Fruit fly (Drosophila melanogaster) whole organism, embryonic: ENCODE measurements around the gene Hsp22.

Experiments
- B-H1 ChIP-seq: fragments of 200-800 bp; sonication (Bioruptor generic); IDR thresholded peaks from 3 replicates; pipeline ENCODE4 v1.3.6; 2022; ENCODE audit warnings: missing biosample characterization, missing genetic modification characterization
- Bteb2 ChIP-seq: fragments of 200-800 bp; sonication (Bioruptor generic); optimal IDR thresholded peaks from 2 replicates; lab custom pipeline; 2016; ENCODE audit warnings: missing biosample characterization, missing genetic modification characterization
- CG10209 ChIP-seq: fragments of 200-800 bp; sonication (Bioruptor generic); optimal IDR thresholded peaks from 3 replicates; lab custom pipeline; 2017; ENCODE audit warnings: missing biosample characterization, mild to moderate bottlenecking, missing genetic modification characterization, missing genetic modification reagents
- CG10462 ChIP-seq: fragments of 200-800 bp; sonication (Bioruptor generic); optimal IDR thresholded peaks from 2 replicates; lab custom pipeline; 2016; ENCODE audit warnings: missing biosample characterization, missing genetic modification characterization
- CG10543 ChIP-seq: fragments of 200-800 bp; sonication (Bioruptor generic); optimal IDR thresholded peaks from 3 replicates; lab custom pipeline; 2017; ENCODE audit warnings: missing biosample characterization, mild to moderate bottlenecking, missing genetic modification characterization, moderate library complexity
- CG11398 ChIP-seq: fragments of 200-800 bp; sonication (Bioruptor generic); optimal IDR thresholded peaks from 2 replicates; lab custom pipeline; 2016; ENCODE audit warnings: missing biosample characterization, missing genetic modification characterization
- CG12659 ChIP-seq: fragments of 200-800 bp; sonication (Bioruptor generic); optimal IDR thresholded peaks from 3 replicates; lab custom pipeline; 2017; ENCODE audit warnings: mild to moderate bottlenecking, missing biosample characterization, missing genetic modification reagents, missing genetic modification characterization
- CG14014 ChIP-seq: fragments of 200-800 bp; sonication (Bioruptor generic); IDR thresholded peaks from 2 replicates; pipeline ENCODE4 v1.3.6; 2022; ENCODE audit warnings: missing biosample characterization, missing genetic modification characterization
- CG14050 ChIP-seq: fragments of 200-800 bp; sonication (Bioruptor generic); IDR thresholded peaks from 3 replicates; pipeline ENCODE4 v1.3.6; 2022; ENCODE audit warnings: missing biosample characterization, missing genetic modification characterization
- CG14441 ChIP-seq: fragments of 200-800 bp; sonication (Bioruptor generic); IDR thresholded peaks from 2 replicates; pipeline ENCODE4 v1.3.6; 2022; ENCODE audit warnings: missing biosample characterization, missing genetic modification characterization
- CG14860 ChIP-seq: fragments of 200-800 bp; sonication (Bioruptor generic); IDR thresholded peaks from 3 replicates; pipeline ENCODE4 v1.3.6; 2022; ENCODE audit warnings: missing biosample characterization, missing genetic modification characterization; ENCODE audit not compliant: partially characterized antibody
- CG15479 ChIP-seq: fragments of 200-800 bp; sonication (Bioruptor generic); optimal IDR thresholded peaks from 3 replicates; lab custom pipeline; 2019; ENCODE audit warnings: missing biosample characterization, mild to moderate bottlenecking, missing genetic modification characterization, moderate library complexity
- CG17361 ChIP-seq: fragments of 200-800 bp; sonication (Bioruptor generic); IDR thresholded peaks from 3 replicates; pipeline ENCODE4 v1.3.6; 2022; ENCODE audit warnings: missing biosample characterization, missing genetic modification characterization
- CG17802 ChIP-seq: fragments of 200-800 bp; sonication (Bioruptor generic); optimal IDR thresholded peaks from 2 replicates; lab custom pipeline; 2018; ENCODE audit warnings: missing biosample characterization, mild to moderate bottlenecking, missing genetic modification characterization, moderate library complexity
- CG2678 ChIP-seq: fragments of 200-800 bp; sonication (Bioruptor generic); optimal IDR thresholded peaks from 3 replicates; lab custom pipeline; 2019; ENCODE audit warnings: missing biosample characterization, mild to moderate bottlenecking, missing genetic modification characterization, moderate library complexity
- CG31441 ChIP-seq: fragments of 200-800 bp; sonication (Bioruptor generic); IDR thresholded peaks from 2 replicates; pipeline ENCODE4 v1.3.6; 2022; ENCODE audit warnings: missing biosample characterization, missing genetic modification characterization
- CG3281 ChIP-seq: fragments of 200-800 bp; sonication (Bioruptor generic); optimal IDR thresholded peaks from 3 replicates; lab custom pipeline; 2017; ENCODE audit warnings: missing biosample characterization, mild to moderate bottlenecking, missing genetic modification characterization
- CG34224 ChIP-seq: fragments of 200-800 bp; sonication (Bioruptor generic); IDR thresholded peaks from 3 replicates; pipeline ENCODE4 v1.3.6; 2022; ENCODE audit warnings: missing biosample characterization, missing genetic modification characterization; ENCODE audit not compliant: partially characterized antibody
- CG4617 ChIP-seq: fragments of 200-800 bp; sonication (Bioruptor generic); optimal IDR thresholded peaks from 3 replicates; lab custom pipeline; 2016; ENCODE audit warnings: missing biosample characterization, missing genetic modification characterization, borderline replicate concordance
- CG6765 ChIP-seq: fragments of 200-800 bp; sonication (Bioruptor generic); optimal IDR thresholded peaks from 3 replicates; lab custom pipeline; 2017; ENCODE audit warnings: missing biosample characterization, mild to moderate bottlenecking, missing genetic modification characterization
- CG8765 ChIP-seq: fragments of 200-800 bp; sonication (Bioruptor generic); IDR thresholded peaks from 2 replicates; pipeline ENCODE4 v1.3.6; 2022; ENCODE audit warnings: missing biosample characterization, missing genetic modification characterization
- CG8924 ChIP-seq: fragments of 200-800 bp; optimal IDR thresholded peaks from 3 replicates; lab custom pipeline; 2019; ENCODE audit warnings: missing biosample characterization, mild to moderate bottlenecking, missing genetic modification characterization, moderate library complexity
- Deaf1 ChIP-seq: fragments of 200-800 bp; optimal IDR thresholded peaks from 3 replicates; lab custom pipeline; 2019; ENCODE audit warnings: missing biosample characterization, mild to moderate bottlenecking, missing genetic modification characterization, moderate library complexity
- Dll ChIP-seq: fragments of 200-800 bp; sonication (Bioruptor generic); IDR thresholded peaks from 4 replicates; pipeline ENCODE4 v1.3.6; 2022; ENCODE audit warnings: missing biosample characterization, missing genetic modification characterization; ENCODE audit not compliant: partially characterized antibody
- Elba2 ChIP-seq: fragments of 200-800 bp; sonication (Bioruptor generic); optimal IDR thresholded peaks from 3 replicates; lab custom pipeline; 2016; ENCODE audit warnings: missing biosample characterization, missing genetic modification characterization
- Fer1 ChIP-seq: fragments of 200-800 bp; sonication (Bioruptor generic); optimal IDR thresholded peaks from 2 replicates; lab custom pipeline; 2017; ENCODE audit warnings: missing biosample characterization, mild to moderate bottlenecking, missing genetic modification characterization
- Hey ChIP-seq: fragments of 200-800 bp; sonication (Bioruptor generic); optimal IDR thresholded peaks from 3 replicates; lab custom pipeline; 2018; ENCODE audit warnings: missing biosample characterization, mild to moderate bottlenecking, missing genetic modification characterization
- HmgZ ChIP-seq: fragments of 200-800 bp; sonication (Bioruptor generic); optimal IDR thresholded peaks from 2 replicates; lab custom pipeline; 2018; ENCODE audit warnings: missing biosample characterization, mild to moderate bottlenecking, missing genetic modification characterization
- Jarid2 ChIP-seq: fragments of 200-800 bp; sonication (Bioruptor generic); optimal IDR thresholded peaks from 3 replicates; lab custom pipeline; 2017; ENCODE audit warnings: mild to moderate bottlenecking, missing biosample characterization, missing genetic modification reagents, missing genetic modification characterization
- NK7.1 ChIP-seq: fragments of 200-800 bp; sonication (Bioruptor generic); optimal IDR thresholded peaks from 3 replicates; lab custom pipeline; 2016; ENCODE audit warnings: missing biosample characterization, missing genetic modification characterization
- Six4 ChIP-seq: fragments of 200-800 bp; sonication (Bioruptor generic); optimal IDR thresholded peaks from 2 replicates; lab custom pipeline; 2016; ENCODE audit warnings: missing biosample characterization, missing genetic modification characterization
- Usf ChIP-seq: fragments of 200-800 bp; sonication (Bioruptor generic); optimal IDR thresholded peaks from 2 replicates; lab custom pipeline; 2017; ENCODE audit warnings: missing genotype, missing biosample characterization, missing genetic modification characterization
- ab ChIP-seq: fragments of 200-800 bp; sonication (Bioruptor generic); optimal IDR thresholded peaks from 2 replicates; lab custom pipeline; 2016; ENCODE audit warnings: missing biosample characterization, missing genetic modification characterization
- caup ChIP-seq: fragments of 200-800 bp; sonication (Bioruptor generic); optimal IDR thresholded peaks from 3 replicates; lab custom pipeline; 2017; ENCODE audit warnings: missing biosample characterization, mild to moderate bottlenecking, missing genetic modification characterization, moderate library complexity; ENCODE audit not compliant: severe bottlenecking
- dmrt99B ChIP-seq: fragments of 200-800 bp; sonication (Bioruptor generic); optimal IDR thresholded peaks from 2 replicates; lab custom pipeline; 2018; ENCODE audit warnings: missing biosample characterization, mild to moderate bottlenecking, missing genetic modification characterization, moderate library complexity
- fd64A ChIP-seq: fragments of 200-800 bp; sonication (Bioruptor generic); optimal IDR thresholded peaks from 3 replicates; lab custom pipeline; 2018; ENCODE audit warnings: missing biosample characterization, mild to moderate bottlenecking, missing genetic modification characterization
- fu2 ChIP-seq: fragments of 200-800 bp; sonication (Bioruptor generic); optimal IDR thresholded peaks from 2 replicates; lab custom pipeline; 2016; ENCODE audit warnings: missing biosample characterization, missing genetic modification characterization
- insv ChIP-seq, 2 experiments: fragments of 200-800 bp; sonication (Bioruptor generic); optimal IDR thresholded peaks; 3 replicates each; lab custom pipeline; 2016 to 2018; ENCODE audit warnings: missing biosample characterization in 2 of 2, missing genetic modification characterization in 2 of 2
- inv ChIP-seq: fragments of 200-800 bp; sonication (Bioruptor generic); IDR thresholded peaks from 2 replicates; pipeline ENCODE4 v1.3.6; 2022; ENCODE audit warnings: missing biosample characterization, missing genetic modification characterization; ENCODE audit not compliant: partially characterized antibody
- jumu ChIP-seq: fragments of 200-800 bp; sonication (Bioruptor generic); optimal IDR thresholded peaks from 3 replicates; lab custom pipeline; 2016; ENCODE audit warnings: missing biosample characterization, missing genetic modification characterization
- nom ChIP-seq: fragments of 200-800 bp; sonication (Bioruptor generic); optimal IDR thresholded peaks from 2 replicates; lab custom pipeline; 2017; ENCODE audit warnings: missing biosample characterization, missing genetic modification characterization, mild to moderate bottlenecking, moderate library complexity, missing genetic modification reagents
- otp ChIP-seq: fragments of 200-800 bp; sonication (Bioruptor generic); IDR thresholded peaks from 3 replicates; pipeline ENCODE4, ENCODE4 v1.3.6; 2022; ENCODE audit warnings: missing biosample characterization, missing genetic modification characterization
- pho ChIP-seq: fragments of 200-800 bp; sonication (Bioruptor generic); optimal IDR thresholded peaks from 2 replicates; lab custom pipeline; 2016; ENCODE audit warnings: missing biosample characterization, missing genetic modification characterization
- pita ChIP-seq: fragments of 200-800 bp; sonication (Bioruptor generic); optimal IDR thresholded peaks from 2 replicates; lab custom pipeline; 2017; ENCODE audit warnings: missing biosample characterization, mild to moderate bottlenecking, missing genetic modification characterization
- prd ChIP-seq, 3 experiments: fragments of >200 bp in 2 of 3; fragments of 200-800 bp in 1 of 3; sonication (Bioruptor generic) in 1 of 3; optimal IDR thresholded peaks in 2 of 3; IDR thresholded peaks in 1 of 3; 2 replicates in 2 of 3; 3 replicates in 1 of 3; pipeline versions ENCODE4 v1.3.6 to Lab custom; 2017 to 2022; ENCODE audit warnings: missing biosample characterization in 1 of 3, missing genetic modification characterization in 1 of 3
- rib ChIP-seq: fragments of 200-800 bp; sonication (Bioruptor generic); IDR thresholded peaks from 2 replicates; pipeline ENCODE4 v1.3.6; 2022; ENCODE audit warnings: missing biosample characterization, missing genetic modification characterization
- schlank ChIP-seq: fragments of 200-800 bp; sonication (Bioruptor generic); optimal IDR thresholded peaks from 2 replicates; lab custom pipeline; 2018; ENCODE audit warnings: missing biosample characterization, mild to moderate bottlenecking, missing genetic modification characterization
- sna ChIP-seq: fragments of 200-800 bp; sonication (Bioruptor generic); IDR thresholded peaks from 2 replicates; pipeline ENCODE4 v1.3.6; 2022; ENCODE audit warnings: missing biosample characterization, missing genetic modification characterization; ENCODE audit not compliant: partially characterized antibody

Hsp22 gene

DNA sequence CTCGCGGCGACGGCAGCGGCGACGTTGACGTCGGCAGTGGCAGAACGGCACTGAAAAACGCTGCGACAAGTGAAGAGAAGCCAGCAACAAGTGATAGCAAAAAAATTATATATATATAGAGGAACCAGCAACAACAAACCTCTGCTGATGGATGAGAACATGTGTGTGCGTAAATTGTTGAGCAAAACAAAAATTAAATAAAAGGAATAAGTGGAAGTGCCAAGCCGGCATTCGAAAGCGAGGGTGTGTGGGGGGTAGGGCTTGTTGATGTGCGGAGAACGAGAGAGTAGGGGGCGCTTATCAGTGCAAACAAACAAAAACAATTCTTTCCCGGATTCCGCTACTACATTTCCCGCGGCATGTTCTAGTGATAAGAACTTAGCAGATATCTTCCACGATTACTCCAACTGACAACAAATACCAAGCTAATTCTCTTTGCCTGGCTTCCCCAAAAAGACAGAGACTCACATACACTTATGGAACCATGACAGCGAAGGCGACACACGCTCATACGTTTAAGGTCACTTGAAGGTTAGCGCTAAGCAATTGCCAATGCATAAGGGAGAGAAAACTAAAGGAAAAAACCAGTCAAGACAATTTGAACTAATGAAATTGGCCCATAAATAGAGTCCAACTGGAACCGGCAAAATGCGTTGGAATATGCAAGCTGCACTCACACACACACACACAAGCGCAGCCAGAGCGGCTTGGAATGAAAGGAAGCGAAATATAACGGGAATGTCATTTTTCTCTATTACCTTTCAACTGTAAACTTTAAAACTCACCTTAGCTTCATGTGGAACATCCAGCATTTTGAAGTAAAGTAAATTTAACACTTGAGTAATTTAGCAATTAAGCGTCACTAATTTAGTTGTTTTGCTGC, 14.7 kb upstream of the Hsp22 start (continued):
- TF ChIP-seq Bteb2 (GFP tag; lab: Kevin White, UChicago) = no peak
- peak; percentile 9 for TF ChIP-seq CG15479
- TF ChIP-seq CG14014 = no peak
- TF ChIP-seq CG4617 (GFP tag; lab: Kevin White, UChicago) = no peak
- no peak for TF ChIP-seq CG14050 (GFP tag; lab: Robert Waterston, UW)
- TF ChIP-seq sna (GFP tag; lab: Robert Waterston, UW) = no peak
- no peak for TF ChIP-seq pho (GFP tag; lab: Kevin White, UChicago)
- peak; percentile 15 for TF ChIP-seq caup (GFP tag; lab: Kevin White, UChicago)
- TF ChIP-seq CG12659 (GFP tag; lab: Kevin White, UChicago) = no peak
- no peak for TF ChIP-seq CG11398 (GFP tag; lab: Kevin White, UChicago)
- no peak for TF ChIP-seq CG10209 (GFP tag; lab: Kevin White, UChicago)
- TF ChIP-seq rib (GFP tag; lab: Robert Waterston, UW) = 0 out of 2 replicates have a peak, but pooled peaks have one; percentile 28
- no peak for TF ChIP-seq schlank (tag; lab: Kevin White, UChicago)
- no peak for TF ChIP-seq NK7.1 (GFP tag; lab: Kevin White, UChicago)
- no peak for TF ChIP-seq pita (GFP tag; lab: Kevin White, UChicago)
- TF ChIP-seq B-H1 (GFP tag; lab: Robert Waterston, UW) = no peak
- TF ChIP-seq dmrt99B (tag; lab: Kevin White, UChicago) = no peak
- no peak for TF ChIP-seq CG14860 (GFP tag; lab: Robert Waterston, UW)
- no peak for TF ChIP-seq CG31441 (GFP tag; lab: Robert Waterston, UW)
- TF ChIP-seq CG6765 = no peak
- TF ChIP-seq fu2 (GFP tag; lab: Kevin White, UChicago) = no peak
- TF ChIP-seq jumu = no peak
- TF ChIP-seq Deaf1 (tag; lab: Kevin White, UChicago) = no peak
- TF ChIP-seq ab (GFP tag; lab: Kevin White, UChicago) = no peak
- TF ChIP-seq insv (GFP tag; optimal IDR thresholded peaks at IDR 0.05; lab: Kevin White, UChicago) = peak in 1 of 2 experiments; percentile 88
- no peak for TF ChIP-seq otp
- TF ChIP-seq Jarid2 (GFP tag; lab: Kevin White, UChicago) = no peak
- peak; percentile 5 for TF ChIP-seq CG8924 (tag; lab: Kevin White, UChicago)
- no peak for TF ChIP-seq inv (GFP tag; lab: Robert Waterston, UW)
- TF ChIP-seq CG17802 (tag; lab: Kevin White, UChicago) = no peak
- peak; percentile 83 for TF ChIP-seq CG10543 (GFP tag; lab: Kevin White, UChicago)
- TF ChIP-seq HmgZ (tag; lab: Kevin White, UChicago) = peak; percentile 15
- TF ChIP-seq Usf (GFP tag; lab: Kevin White, UChicago) = no peak
- no peak for TF ChIP-seq CG10462
- TF ChIP-seq Six4 = no peak
- TF ChIP-seq Hey (tag; lab: Kevin White, UChicago) = peak; percentile 74
- 0 out of 4 replicates have a peak, but pooled peaks have one; percentile 23 for TF ChIP-seq Dll (GFP tag; lab: Robert Waterston, UW)
- TF ChIP-seq CG17361 = no peak
- TF ChIP-seq prd (optimal IDR thresholded peaks at IDR 0.05; lab: Kevin White, UChicago) = no peak
- no peak for TF ChIP-seq prd (GFP tag; IDR thresholded peaks at IDR 0.05; lab: Robert Waterston, UW)
- TF ChIP-seq nom (GFP tag; lab: Kevin White, UChicago) = peak; percentile 69
- TF ChIP-seq CG3281 (GFP tag; lab: Kevin White, UChicago) = no peak
- no peak for TF ChIP-seq CG8765 (GFP tag; lab: Robert Waterston, UW)
- no peak for TF ChIP-seq fd64A (GFP tag; lab: Kevin White, UChicago)
- peak; percentile 43 for TF ChIP-seq Elba2 (GFP tag; lab: Kevin White, UChicago)
- TF ChIP-seq Fer1 (GFP tag; lab: Kevin White, UChicago) = no peak
- no peak for TF ChIP-seq CG34224 (GFP tag; lab: Robert Waterston, UW)
- TF ChIP-seq CG2678 = no peak
- TF ChIP-seq CG14441 (GFP tag; lab: Robert Waterston, UW) = no peak
